Worm (Caenorhabditis elegans): Measurements from ENCODE around the gene krr-1.

The krr-1 gene

DNA sequence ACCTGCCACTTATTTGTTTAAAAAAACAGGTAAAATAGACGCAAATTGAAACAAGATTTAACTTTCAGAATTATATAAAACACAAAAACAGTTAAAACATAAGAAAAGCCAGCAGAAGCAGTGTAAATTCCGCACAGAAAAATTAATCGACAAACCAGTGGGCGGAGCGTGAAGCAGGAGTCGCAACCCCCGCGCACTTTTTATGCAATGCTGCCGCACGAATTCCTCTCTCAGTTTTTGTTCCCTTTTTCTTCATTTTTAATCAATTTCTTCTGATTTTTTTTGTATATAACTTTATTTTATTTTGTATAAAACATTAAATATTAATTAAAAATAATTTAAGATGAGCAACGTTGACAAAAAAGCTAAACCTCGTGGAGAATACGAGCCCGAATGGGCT lies at the start of gene krr-1, which contains the start of gene gei-6 (continued):
- TF ChIP-seq nhr-120 (GFP tag; IDR thresholded peaks at IDR 0.05), result no peak
- TF ChIP-seq dox-1 (GFP tag; IDR thresholded peaks at IDR 0.05), result no peak
- peak; percentile 9 for TF ChIP-seq snpc-4 (GFP tag; optimal IDR thresholded peaks at IDR 0.05)
- TF ChIP-seq snpc-4 (tag; optimal IDR thresholded peaks at IDR 0.05), result peak in 2 of 4 experiments; percentile 2 to 17
- TF ChIP-seq Y79H2A.3 (GFP tag; conservative IDR thresholded peaks at IDR 0.05), result no peak
- TF ChIP-seq attf-5 (GFP tag; optimal IDR thresholded peaks at IDR 0.05), result peak; percentile 60
- TF ChIP-seq nhr-179 (tag; optimal IDR thresholded peaks at IDR 0.05), result no peak
- TF ChIP-seq snpc-1.1 (tag; optimal IDR thresholded peaks at IDR 0.05; ENCODE audit: insufficient read depth), result peak; percentile 50
- no peak for TF ChIP-seq lag-1 (GFP tag; IDR thresholded peaks at IDR 0.05)
- no peak for TF ChIP-seq egl-44 (GFP tag; IDR thresholded peaks at IDR 0.05)
- TF ChIP-seq F57A8.1 (GFP tag; optimal IDR thresholded peaks at IDR 0.05), result no peak
- no peak for TF ChIP-seq B0035.1 (tag; optimal IDR thresholded peaks at IDR 0.05)
- no peak for TF ChIP-seq somi-1 (GFP tag; optimal IDR thresholded peaks at IDR 0.05)
- TF ChIP-seq lsy-27 (tag; optimal IDR thresholded peaks at IDR 0.05; ENCODE audit: borderline replicate concordance, insufficient read depth), result no peak
- TF ChIP-seq K11D2.4 (GFP tag; IDR thresholded peaks at IDR 0.05), result no peak
- TF ChIP-seq Y53G8AR.9 (GFP tag; conservative IDR thresholded peaks at IDR 0.05), result no peak
- no peak for TF ChIP-seq mxl-1 (tag; optimal IDR thresholded peaks at IDR 0.05)
- no peak for TF ChIP-seq bed-1 (GFP tag; IDR thresholded peaks at IDR 0.05)
- no peak for TF ChIP-seq rec-8 (tag; optimal IDR thresholded peaks at IDR 0.05)
- peak; percentile 73 for TF ChIP-seq F23B12.7 (tag; optimal IDR thresholded peaks at IDR 0.05; ENCODE audit: insufficient read depth)
- 0 out of 2 replicates have a peak, but pooled peaks have one; percentile 36 for TF ChIP-seq ekl-4 (GFP tag; IDR thresholded peaks at IDR 0.05)
- TF ChIP-seq hlh-26 (GFP tag; conservative IDR thresholded peaks at IDR 0.05), result no peak
- no peak for TF ChIP-seq nhr-80 (tag; optimal IDR thresholded peaks at IDR 0.05)
- TF ChIP-seq lir-1 (GFP tag; conservative IDR thresholded peaks at IDR 0.05), result no peak
- TF ChIP-seq cebp-2 (GFP tag; IDR thresholded peaks at IDR 0.05), result no peak
- no peak for TF ChIP-seq hmg-20 (GFP tag; IDR thresholded peaks at IDR 0.05)
- TF ChIP-seq hrde-1 (tag; optimal IDR thresholded peaks at IDR 0.05; ENCODE audit: borderline replicate concordance), result no peak

- TF ChIP-seq K11D2.4 (GFP tag; IDR thresholded peaks at IDR 0.05) (no peak), B0035.1 (tag; optimal IDR thresholded peaks at IDR 0.05) (no peak), tbx-9 (tag; optimal IDR thresholded peaks at IDR 0.05; ENCODE audit: borderline replicate concordance) (no peak), hmg-20 (GFP tag; IDR thresholded peaks at IDR 0.05) (no peak), ceh-27 (GFP tag; optimal IDR thresholded peaks at IDR 0.05) (no peak), ztf-22 (GFP tag; optimal IDR thresholded peaks at IDR 0.05) (no peak), F52B5.7 (tag; optimal IDR thresholded peaks at IDR 0.05) (no peak), rec-8 (tag; optimal IDR thresholded peaks at IDR 0.05) (no peak), nfyb-1 (GFP tag; IDR thresholded peaks at IDR 0.05) (no peak), let-526 (GFP tag; IDR thresholded peaks at IDR 0.05) (no peak), ceh-100 (GFP tag; IDR thresholded peaks at IDR 0.05) (no peak)
These were observed 46.4 kb upstream of the krr-1 start, which contains the start of gene pitr-5 for ce11 chrV:7184549-7184948. pitr-5 (plus strand) TSS chrV:7184849.

- TF ChIP-seq nhr-80 (tag; optimal IDR thresholded peaks at IDR 0.05), result peak; percentile 68
- TF ChIP-seq egl-44 (GFP tag; IDR thresholded peaks at IDR 0.05), result no peak
- TF ChIP-seq cebp-1 (GFP tag; IDR thresholded peaks at IDR 0.05), result no peak
- peak; percentile 49 for TF ChIP-seq cebp-1 (tag; optimal IDR thresholded peaks at IDR 0.05)
- TF ChIP-seq snpc-4 (GFP tag; optimal IDR thresholded peaks at IDR 0.05), result no peak
- no peak for TF ChIP-seq snpc-4 (tag; optimal IDR thresholded peaks at IDR 0.05)
- no peak for TF ChIP-seq ztf-6 (GFP tag; IDR thresholded peaks at IDR 0.05)
- no peak for TF ChIP-seq F39B2.1 (GFP tag; IDR thresholded peaks at IDR 0.05)
- no peak for TF ChIP-seq aptf-2 (GFP tag; conservative IDR thresholded peaks at IDR 0.05)
These were observed 44.4 kb upstream of the krr-1 start for ce11 chrV:7186599-7186998.
